Worm (Caenorhabditis elegans) whole organism, L2 larva: Measurements from ENCODE around the gene B0416.5.

Experiments used
- C34F6.9 ChIP-seq: fragments of 150-350 bp; optimal IDR thresholded peaks from 2 replicates; lab custom pipeline; 2014; ENCODE audit warnings: missing biosample characterization, missing genetic modification characterization
- F13H6.1 ChIP-seq: sonication (generic microtip); optimal IDR thresholded peaks from 2 replicates; lab custom pipeline; 2016; ENCODE audit warnings: missing genetic modification characterization, missing compliant biosample characterization
- R02D3.7 ChIP-seq: fragments of 150-350 bp; optimal IDR thresholded peaks from 2 replicates; lab custom pipeline; 2014; ENCODE audit warnings: missing biosample characterization, missing genetic modification characterization
- Y55F3AM.14 ChIP-seq: fragments of 200-800 bp; sonication (Bioruptor generic); optimal IDR thresholded peaks from 2 replicates; lab custom pipeline; 2018; ENCODE audit warnings: mild to moderate bottlenecking, missing genetic modification characterization, missing compliant biosample characterization
- ZK546.5 ChIP-seq: sonication (generic microtip); optimal IDR thresholded peaks from 2 replicates; lab custom pipeline; 2017; ENCODE audit warnings: missing biosample characterization, missing genetic modification characterization
- alr-1 ChIP-seq: fragments of 150-350 bp; optimal IDR thresholded peaks from 2 replicates; lab custom pipeline; 2014; ENCODE audit warnings: missing biosample characterization, missing genetic modification characterization
- aly-2 ChIP-seq: fragments of 150-350 bp; optimal IDR thresholded peaks from 2 replicates; lab custom pipeline; 2014; ENCODE audit warnings: missing biosample characterization, missing genetic modification characterization
- ama-1 ChIP-seq: fragments of 150-350 bp; optimal IDR thresholded peaks from 2 replicates; lab custom pipeline; 2018; ENCODE audit warnings: inconsistent platforms
- blmp-1 ChIP-seq: sonication (generic microtip); optimal IDR thresholded peaks from 2 replicates; lab custom pipeline; 2017; ENCODE audit warnings: missing genetic modification characterization, mild to moderate bottlenecking, missing compliant biosample characterization, antibody characterized with exemption, moderate library complexity; ENCODE audit not compliant: insufficient read depth
- ceh-16 ChIP-seq: fragments of 150-350 bp; optimal IDR thresholded peaks from 2 replicates; lab custom pipeline; 2014; ENCODE audit warnings: missing biosample characterization, missing genetic modification characterization
- ceh-82 ChIP-seq: fragments of 150-350 bp; optimal IDR thresholded peaks from 2 replicates; lab custom pipeline; 2014; ENCODE audit warnings: missing biosample characterization, missing genetic modification characterization
- crh-2 ChIP-seq: sonication (generic microtip); optimal IDR thresholded peaks from 2 replicates; lab custom pipeline; 2017; ENCODE audit warnings: missing biosample characterization, missing genetic modification characterization
- dmd-4 ChIP-seq: sonication (generic microtip); optimal IDR thresholded peaks from 2 replicates; lab custom pipeline; 2017; ENCODE audit warnings: missing biosample characterization, missing genetic modification characterization
- egl-27 ChIP-seq: sonication (generic microtip); optimal IDR thresholded peaks from 3 replicates; lab custom pipeline; 2017; ENCODE audit warnings: missing biosample characterization, missing genetic modification reagents, missing genetic modification characterization
- elt-3 ChIP-seq: sonication (generic microtip); optimal IDR thresholded peaks from 2 replicates; lab custom pipeline; 2017; ENCODE audit warnings: missing biosample characterization, missing genetic modification characterization
- gmeb-1 ChIP-seq: fragments of 150-350 bp; optimal IDR thresholded peaks from 2 replicates; lab custom pipeline; 2014; ENCODE audit warnings: missing biosample characterization, missing genetic modification characterization
- lin-13 ChIP-seq: fragments of 150-350 bp; optimal IDR thresholded peaks from 2 replicates; lab custom pipeline; 2014; ENCODE audit warnings: missing biosample characterization, missing genetic modification reagents, missing genetic modification characterization
- lin-39 ChIP-seq: fragments of 150-350 bp; optimal IDR thresholded peaks from 2 replicates; lab custom pipeline; 2014; ENCODE audit warnings: missing biosample characterization, missing genetic modification reagents, missing genetic modification characterization
- mdl-1 ChIP-seq, 2 experiments: fragments of 150-350 bp in 1 of 2; sonication (generic microtip) in 1 of 2; optimal IDR thresholded peaks; 2 replicates each; lab custom pipeline; 2017; ENCODE audit warnings: missing biosample characterization in 2 of 2, missing genetic modification characterization in 2 of 2
- nhr-10 ChIP-seq: sonication (generic microtip); optimal IDR thresholded peaks from 2 replicates; lab custom pipeline; 2017; ENCODE audit warnings: missing biosample characterization, missing genetic modification characterization
- nhr-12 ChIP-seq: fragments of 150-350 bp; optimal IDR thresholded peaks from 2 replicates; lab custom pipeline; 2014; ENCODE audit warnings: missing biosample characterization, missing genetic modification characterization
- nhr-129 ChIP-seq: fragments of 150-350 bp; optimal IDR thresholded peaks from 2 replicates; lab custom pipeline; 2014; ENCODE audit warnings: missing biosample characterization, missing genetic modification characterization
- nhr-21 ChIP-seq: fragments of 150-350 bp; optimal IDR thresholded peaks from 2 replicates; lab custom pipeline; 2014; ENCODE audit warnings: missing biosample characterization, missing genetic modification characterization
- nhr-23 ChIP-seq: fragments of 150-350 bp; optimal IDR thresholded peaks from 2 replicates; lab custom pipeline; 2014; ENCODE audit warnings: missing biosample characterization, missing genetic modification reagents, missing genetic modification characterization
- nhr-237 ChIP-seq: fragments of 150-350 bp; optimal IDR thresholded peaks from 2 replicates; lab custom pipeline; 2014; ENCODE audit warnings: missing biosample characterization, missing genetic modification characterization
- nhr-25 ChIP-seq: fragments of 150-350 bp; sonication (generic microtip); optimal IDR thresholded peaks from 3 replicates; lab custom pipeline; 2014; ENCODE audit warnings: missing biosample characterization, missing genetic modification characterization
- nhr-6 ChIP-seq: fragments of 150-350 bp; optimal IDR thresholded peaks from 2 replicates; lab custom pipeline; 2014; ENCODE audit warnings: missing biosample characterization, missing genetic modification characterization
- nhr-77 ChIP-seq: fragments of 150-350 bp; optimal IDR thresholded peaks from 2 replicates; lab custom pipeline; 2014; ENCODE audit warnings: missing biosample characterization, missing genetic modification characterization
- peb-1 ChIP-seq: fragments of 150-350 bp; optimal IDR thresholded peaks from 2 replicates; lab custom pipeline; 2014; ENCODE audit warnings: missing biosample characterization, missing genetic modification characterization
- sem-4 ChIP-seq: fragments of 150-350 bp; optimal IDR thresholded peaks from 2 replicates; lab custom pipeline; 2014; ENCODE audit warnings: missing biosample characterization, missing genetic modification reagents, missing genetic modification characterization
- skn-1 ChIP-seq: sonication (generic microtip); optimal IDR thresholded peaks from 2 replicates; lab custom pipeline; 2017; ENCODE audit warnings: missing biosample characterization, missing genetic modification characterization
- unc-39 ChIP-seq: fragments of 150-350 bp; optimal IDR thresholded peaks from 2 replicates; lab custom pipeline; 2014; ENCODE audit warnings: missing biosample characterization, missing genetic modification characterization
- unc-55 ChIP-seq: fragments of 150-350 bp; sonication (generic microtip); optimal IDR thresholded peaks from 3 replicates; lab custom pipeline; 2014; ENCODE audit warnings: missing biosample characterization, missing genetic modification reagents, missing genetic modification characterization
- unc-62 ChIP-seq: fragments of 150-350 bp; optimal IDR thresholded peaks from 2 replicates; lab custom pipeline; 2014; ENCODE audit warnings: missing biosample characterization, missing genetic modification reagents, missing genetic modification characterization
- zag-1 ChIP-seq: fragments of 150-350 bp; optimal IDR thresholded peaks from 2 replicates; lab custom pipeline; 2014; ENCODE audit warnings: missing biosample characterization, missing genetic modification characterization
- ztf-1 ChIP-seq: fragments of 200-800 bp; sonication (Bioruptor generic); conservative IDR thresholded peaks from 2 replicates; pipeline ENCODE4 v1.3.6; 2022; ENCODE audit warnings: missing genetic modification characterization, missing compliant biosample characterization
- ztf-11 ChIP-seq: sonication (generic microtip); optimal IDR thresholded peaks from 2 replicates; lab custom pipeline; 2017; ENCODE audit warnings: missing biosample characterization, missing genetic modification characterization
- ztf-4 ChIP-seq: fragments of 150-350 bp; optimal IDR thresholded peaks from 2 replicates; lab custom pipeline; 2014; ENCODE audit warnings: missing biosample characterization, missing genetic modification characterization

Gene B0416.5

DNA sequence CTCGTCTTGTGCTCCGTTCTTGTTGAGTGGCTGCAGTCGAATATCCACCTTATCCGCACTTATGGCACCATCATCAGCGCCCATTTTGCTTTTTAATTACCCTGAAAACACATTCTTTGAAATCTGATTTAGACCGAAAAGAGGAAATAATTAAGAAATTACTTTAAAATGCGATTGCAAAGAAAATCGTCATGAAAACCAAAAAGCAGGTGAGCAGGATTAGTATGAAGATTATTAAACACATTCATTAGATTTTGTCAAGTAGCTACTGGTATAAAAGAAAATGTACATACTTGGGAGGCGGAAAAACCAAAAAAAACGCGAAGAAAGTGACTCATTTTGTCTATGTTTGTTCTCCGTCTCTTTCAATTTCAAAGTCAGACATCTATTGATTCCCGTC is at the start of gene B0416.5:
TSS of gene B0416.5 (minus strand) at position 101 of the 400 bp plus-strand sequence.
- TF ChIP-seq sem-4 (tag; lab: Kevin White, UChicago) (no peak), unc-55 (GFP tag; lab: Kevin White, UChicago) (peak; percentile 9), alr-1 (tag; lab: Kevin White, UChicago) (no peak), nhr-237 (no peak), crh-2 (tag; lab: Kevin White, UChicago) (no peak), nhr-10 (tag; lab: Kevin White, UChicago) (no peak), lin-13 (GFP tag; lab: Kevin White, UChicago) (no peak)

DNA sequence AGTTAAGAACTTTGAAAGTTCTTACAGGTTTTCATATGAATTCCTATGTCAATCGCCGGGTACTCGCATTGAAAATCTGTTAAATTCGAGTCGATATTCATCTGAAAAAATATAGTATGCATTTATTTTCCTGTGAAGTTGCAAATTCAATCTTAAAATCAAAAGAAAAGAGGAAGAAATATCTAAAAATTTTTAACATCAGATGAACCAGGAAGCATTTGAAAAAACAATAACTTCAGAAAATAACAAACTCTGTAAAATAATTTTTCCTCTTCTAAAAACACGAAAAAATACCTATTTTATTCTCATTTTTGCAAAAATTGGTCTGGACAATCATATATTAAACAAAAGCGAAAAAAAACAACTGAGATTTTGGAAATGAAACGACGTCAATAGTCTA is 48.4 kb upstream of the B0416.5 start, which contains the start of gene npr-7:
TSS of gene npr-7 (minus strand) at position 101 of the 400 bp plus-strand sequence.
- TF ChIP-seq mdl-1 (tag; optimal IDR thresholded peaks at IDR 0.05; lab: Kevin White, UChicago) (no peak), ztf-11 (tag; lab: Kevin White, UChicago) (no peak), lin-39 (no peak), nhr-237 (no peak), gmeb-1 (tag; lab: Kevin White, UChicago) (no peak), Y55F3AM.14 (GFP tag; lab: Kevin White, UChicago) (no peak), F13H6.1 (tag; lab: Kevin White, UChicago) (no peak), R02D3.7 (tag; lab: Kevin White, UChicago) (no peak), egl-27 (tag; lab: Kevin White, UChicago) (no peak), ceh-82 (tag; lab: Kevin White, UChicago) (no peak), ztf-4 (tag; lab: Kevin White, UChicago) (no peak), ztf-1 (GFP tag; lab: Robert Waterston, UW) (no peak), peb-1 (tag; lab: Kevin White, UChicago) (no peak)

DNA sequence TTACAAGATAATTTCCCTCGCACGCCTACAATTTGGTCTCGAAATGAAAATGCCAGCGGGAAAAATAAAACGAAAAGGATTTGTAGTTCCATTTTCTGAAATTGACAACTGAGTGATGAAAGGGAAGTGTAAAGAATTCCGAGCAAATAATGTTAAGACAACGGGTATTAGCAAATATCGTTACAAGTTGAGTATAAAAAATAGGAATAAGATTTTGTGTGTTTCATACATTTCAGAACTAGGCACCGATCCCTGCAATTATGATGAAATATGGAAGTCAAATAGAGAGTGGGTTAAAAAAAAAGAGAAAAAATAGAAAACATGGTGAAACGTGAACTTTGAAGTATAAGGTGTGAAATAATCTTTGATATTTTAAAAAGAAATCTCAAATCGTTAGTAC is 43.7 kb upstream of the B0416.5 start, which contains the start of gene ttr-38:
TSS of gene ttr-38 (minus strand) at position 101 of the 400 bp plus-strand sequence.
- no peak for TF ChIP-seq nhr-10 (tag; lab: Kevin White, UChicago)
- TF ChIP-seq nhr-6, result no peak
- TF ChIP-seq unc-39 (tag; lab: Kevin White, UChicago), result no peak
- TF ChIP-seq nhr-237, result no peak
- no peak for TF ChIP-seq nhr-129 (tag; lab: Kevin White, UChicago)
- no peak for TF ChIP-seq sem-4 (tag; lab: Kevin White, UChicago)
- TF ChIP-seq nhr-23, result no peak
- TF ChIP-seq nhr-12 (tag; lab: Kevin White, UChicago), result no peak
- TF ChIP-seq blmp-1 (tag; lab: Kevin White, UChicago), result no peak
- TF ChIP-seq F13H6.1 (tag; lab: Kevin White, UChicago), result no peak
- no peak for TF ChIP-seq ceh-82 (tag; lab: Kevin White, UChicago)
- no peak for TF ChIP-seq aly-2 (tag; lab: Kevin White, UChicago)
- TF ChIP-seq ama-1, result no peak
- no peak for TF ChIP-seq unc-55 (GFP tag; lab: Kevin White, UChicago)
- TF ChIP-seq skn-1 (tag; lab: Kevin White, UChicago), result no peak
- TF ChIP-seq C34F6.9, result no peak
- no peak for TF ChIP-seq unc-62 (GFP tag; lab: Kevin White, UChicago)
- no peak for TF ChIP-seq ZK546.5 (tag; lab: Kevin White, UChicago)
- no peak for TF ChIP-seq R02D3.7 (tag; lab: Kevin White, UChicago)
- TF ChIP-seq, all 48 proteins: peak for 0

DNA sequence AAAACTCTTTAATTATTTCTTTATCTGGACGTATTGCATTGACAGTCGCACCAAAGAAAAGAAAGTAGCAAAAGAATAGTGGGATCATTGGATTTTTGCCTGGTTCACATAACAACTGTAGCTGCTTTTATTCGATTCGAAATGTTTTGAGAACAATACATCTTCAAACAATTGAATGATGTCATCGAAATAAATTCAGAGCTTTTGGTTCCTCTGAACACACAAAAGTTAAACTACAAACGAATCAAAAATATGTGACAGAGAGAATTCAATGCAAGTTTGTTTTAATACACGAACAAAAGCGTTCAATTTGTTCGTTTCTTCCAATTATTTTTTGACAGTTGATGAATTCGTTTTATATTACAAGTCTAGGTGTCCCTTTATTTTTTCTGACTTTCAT is 40.6 kb upstream of the B0416.5 start, which contains the start of gene H29C22.1:
TSS of gene H29C22.1 (minus strand) at position 101 of the 400 bp plus-strand sequence.
- TF ChIP-seq nhr-77 (no peak), zag-1 (tag; lab: Kevin White, UChicago) (no peak), gmeb-1 (tag; lab: Kevin White, UChicago) (no peak)

DNA sequence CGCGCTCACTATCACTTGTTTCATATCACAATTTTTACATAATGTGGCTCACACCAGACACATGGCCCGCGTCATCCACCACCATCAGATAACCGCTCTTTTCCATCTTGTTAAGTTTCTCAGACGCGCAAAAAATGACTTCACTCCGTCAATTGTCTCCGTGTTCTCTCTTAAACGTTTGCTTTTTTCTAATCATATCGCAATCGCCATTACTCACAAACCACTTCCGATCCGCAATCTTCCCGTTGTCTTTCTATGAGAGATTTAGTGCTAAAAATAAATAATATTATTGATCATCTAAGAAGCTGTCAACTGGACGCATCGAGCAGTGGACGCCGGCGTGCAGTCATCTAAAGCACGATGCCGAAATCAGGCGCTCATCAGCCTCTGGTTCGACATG is 32.8 kb upstream of the B0416.5 start, which contains the start of gene tmc-2:
TSS of gene tmc-2 (plus strand) at position 301 of the 400 bp plus-strand sequence.
- TF ChIP-seq unc-39 (tag; lab: Kevin White, UChicago), result no peak
- no peak for TF ChIP-seq nhr-23
- no peak for TF ChIP-seq lin-13 (GFP tag; lab: Kevin White, UChicago)
- TF ChIP-seq ztf-4 (tag; lab: Kevin White, UChicago), result no peak
- TF ChIP-seq mdl-1 (tag; optimal IDR thresholded peaks at IDR 0.05; lab: Kevin White, UChicago), result no peak
- no peak for TF ChIP-seq alr-1 (tag; lab: Kevin White, UChicago)
- no peak for TF ChIP-seq ama-1
- TF ChIP-seq nhr-6, result no peak
- no peak for TF ChIP-seq nhr-21 (tag; lab: Kevin White, UChicago)
- no peak for TF ChIP-seq blmp-1 (tag; lab: Kevin White, UChicago)
- TF ChIP-seq nhr-25 (tag; lab: Kevin White, UChicago), result no peak
- TF ChIP-seq Y55F3AM.14 (GFP tag; lab: Kevin White, UChicago), result no peak
- no peak for TF ChIP-seq elt-3 (tag; lab: Kevin White, UChicago)
- no peak for TF ChIP-seq F13H6.1 (tag; lab: Kevin White, UChicago)
- TF ChIP-seq C34F6.9, result no peak
- no peak for TF ChIP-seq ceh-16 (tag; lab: Kevin White, UChicago)
- no peak for TF ChIP-seq dmd-4 (tag; lab: Kevin White, UChicago)
